Fruit fly (Drosophila melanogaster): Measurements from ENCODE around the gene CG31437.

DNA sequence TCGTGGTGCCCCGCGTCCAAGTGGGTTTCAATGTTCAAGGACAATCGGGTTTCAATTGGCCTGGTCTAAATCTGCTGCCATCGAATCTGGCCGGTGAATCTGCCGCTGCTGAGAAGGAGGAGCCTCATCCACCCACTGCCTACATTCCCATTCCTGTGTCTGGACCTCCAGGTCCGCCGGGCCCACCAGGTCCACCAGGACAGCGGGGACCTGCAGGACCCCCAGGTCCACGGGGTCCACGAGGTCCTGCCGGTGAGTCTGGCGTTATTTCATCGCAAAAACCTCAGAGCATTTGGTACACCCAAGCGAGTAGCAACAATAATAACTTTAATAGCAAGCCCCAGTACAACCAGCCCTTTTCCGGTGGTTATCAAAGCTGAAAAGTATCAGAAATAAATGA is 706 bp downstream of the CG31437 start:
- no peak for TF ChIP-seq OdsH (GFP tag; optimal IDR thresholded peaks at IDR 0.05)
- TF ChIP-seq net (GFP tag; optimal IDR thresholded peaks at IDR 0.05) = no peak
- no peak for TF ChIP-seq Met (GFP tag; optimal IDR thresholded peaks at IDR 0.05)
- no peak for TF ChIP-seq topi (GFP tag; optimal IDR thresholded peaks at IDR 0.05)
- TF ChIP-seq CG3919 (GFP tag; optimal IDR thresholded peaks at IDR 0.05) = no peak
- no peak for TF ChIP-seq Hr39 (GFP tag; optimal IDR thresholded peaks at IDR 0.05)
- TF ChIP-seq CG6854 (GFP tag; optimal IDR thresholded peaks at IDR 0.05) = no peak
